Fruit fly (Drosophila melanogaster) whole organism, prepupa: ENCODE data around the gene Drs.
A peak's percentile ranks its signal among the peaks of the same experiment; 100 is the strongest.

Experiments used
- Blimp-1 ChIP-seq: fragments of 200-800 bp; sonication (Bioruptor generic); optimal IDR thresholded peaks from 3 replicates; lab custom pipeline; 2017; ENCODE audit warnings: missing biosample characterization, missing genetic modification characterization, mild to moderate bottlenecking, moderate library complexity, missing genetic modification reagents
- CG10631 ChIP-seq: fragments of 200-800 bp; sonication (Bioruptor generic); optimal IDR thresholded peaks from 2 replicates; lab custom pipeline; 2016; ENCODE audit warnings: missing biosample characterization, missing genetic modification characterization
- CG10669 ChIP-seq: fragments of 200-800 bp; sonication (Bioruptor generic); optimal IDR thresholded peaks from 3 replicates; lab custom pipeline; 2018; ENCODE audit warnings: missing biosample characterization, mild to moderate bottlenecking, missing genetic modification characterization, moderate library complexity
- CG15336 ChIP-seq: fragments of 200-800 bp; sonication (Bioruptor generic); IDR thresholded peaks from 2 replicates; pipeline ENCODE4 v1.3.6; 2022; ENCODE audit warnings: missing biosample characterization, missing genetic modification characterization
- CG16779 ChIP-seq: fragments of 200-800 bp; sonication (Bioruptor generic); optimal IDR thresholded peaks from 3 replicates; lab custom pipeline; 2017; ENCODE audit warnings: missing biosample characterization, mild to moderate bottlenecking, missing genetic modification characterization
- CG3032 ChIP-seq: fragments of 200-800 bp; optimal IDR thresholded peaks from 2 replicates; lab custom pipeline; 2019; ENCODE audit warnings: missing biosample characterization, mild to moderate bottlenecking, missing genetic modification characterization, moderate library complexity
- CG31627 ChIP-seq: fragments of 200-800 bp; sonication (Bioruptor generic); optimal IDR thresholded peaks from 3 replicates; lab custom pipeline; 2016; ENCODE audit warnings: missing biosample characterization, missing genetic modification characterization
- CG3919 ChIP-seq: fragments of 200-800 bp; sonication (Bioruptor generic); optimal IDR thresholded peaks from 3 replicates; lab custom pipeline; 2016; ENCODE audit warnings: missing biosample characterization, missing genetic modification characterization
- CG6163 ChIP-seq: fragments of 200-800 bp; sonication (Bioruptor generic); IDR thresholded peaks from 3 replicates; pipeline ENCODE4 v1.3.6; 2022; ENCODE audit warnings: missing biosample characterization, missing genetic modification characterization
- CG6808 ChIP-seq: fragments of 200-800 bp; sonication (Bioruptor generic); optimal IDR thresholded peaks from 3 replicates; lab custom pipeline; 2017; ENCODE audit warnings: missing biosample characterization, missing genetic modification characterization, mild to moderate bottlenecking, moderate library complexity, missing genetic modification reagents
- CG8119 ChIP-seq: fragments of 200-800 bp; sonication (Bioruptor generic); IDR thresholded peaks from 3 replicates; pipeline ENCODE4 v1.3.6; 2022; ENCODE audit warnings: missing biosample characterization, missing genetic modification characterization
- CG8632 ChIP-seq: fragments of 200-800 bp; sonication (Bioruptor generic); optimal IDR thresholded peaks from 3 replicates; lab custom pipeline; 2016; ENCODE audit warnings: missing biosample characterization, missing genetic modification characterization
- CG9139 ChIP-seq: fragments of 200-800 bp; sonication (Bioruptor generic); optimal IDR thresholded peaks from 3 replicates; lab custom pipeline; 2017; ENCODE audit warnings: missing biosample characterization, mild to moderate bottlenecking, missing genetic modification characterization
- Eip78C ChIP-seq: fragments of 200-800 bp; sonication (Bioruptor generic); peaks from one replicate; lab custom pipeline; 2016; ENCODE audit warnings: missing biosample characterization, missing genetic modification characterization
- Ets21C ChIP-seq: fragments of 200-800 bp; sonication (Bioruptor generic); optimal IDR thresholded peaks from 3 replicates; lab custom pipeline; 2016; ENCODE audit warnings: missing biosample characterization, missing genetic modification characterization
- Ets96B ChIP-seq: fragments of 200-800 bp; optimal IDR thresholded peaks from 2 replicates; lab custom pipeline; 2019; ENCODE audit warnings: missing biosample characterization, mild to moderate bottlenecking, missing genetic modification characterization, moderate library complexity
- Gug ChIP-seq: fragments of 200-800 bp; sonication (Bioruptor generic); IDR thresholded peaks from 2 replicates; pipeline ENCODE4 v1.3.6; 2022; ENCODE audit warnings: missing biosample characterization, missing genetic modification characterization
- Hr38 ChIP-seq: sonication (Bioruptor generic); optimal IDR thresholded peaks from 2 replicates; lab custom pipeline; 2016; ENCODE audit warnings: missing biosample characterization, missing genetic modification characterization
- Hr4 ChIP-seq: fragments of 200-800 bp; sonication (Bioruptor generic); optimal IDR thresholded peaks from 3 replicates; lab custom pipeline; 2016; ENCODE audit warnings: missing biosample characterization, missing genetic modification characterization
- Lpt ChIP-seq: fragments of 200-800 bp; sonication (Bioruptor generic); optimal IDR thresholded peaks from 3 replicates; lab custom pipeline; 2016; ENCODE audit warnings: missing biosample characterization, missing genetic modification characterization
- Met ChIP-seq: fragments of 200-800 bp; sonication (Bioruptor generic); optimal IDR thresholded peaks from 3 replicates; lab custom pipeline; 2016; ENCODE audit warnings: missing biosample characterization, missing genetic modification characterization
- OdsH ChIP-seq: fragments of 200-800 bp; sonication (Bioruptor generic); optimal IDR thresholded peaks from 3 replicates; lab custom pipeline; 2016; ENCODE audit warnings: missing biosample characterization, missing genetic modification characterization
- Smox ChIP-seq: fragments of 200-800 bp; sonication (Bioruptor generic); optimal IDR thresholded peaks from 3 replicates; lab custom pipeline; 2016; ENCODE audit warnings: missing biosample characterization, missing genetic modification characterization
- Sox102F ChIP-seq: fragments of 200-800 bp; sonication (Bioruptor generic); optimal IDR thresholded peaks from 2 replicates; lab custom pipeline; 2016; ENCODE audit warnings: missing biosample characterization, mild to moderate bottlenecking, missing genetic modification characterization
- eg ChIP-seq: fragments of 200-800 bp; sonication (Bioruptor generic); IDR thresholded peaks from 3 replicates; pipeline ENCODE4 v1.3.6; 2022; ENCODE audit warnings: missing biosample characterization, missing genetic modification characterization
- esn ChIP-seq: fragments of 200-800 bp; sonication (Bioruptor generic); optimal IDR thresholded peaks from 2 replicates; lab custom pipeline; 2016; ENCODE audit warnings: missing biosample characterization, mild to moderate bottlenecking, missing genetic modification characterization, moderate library complexity
- fd59A ChIP-seq: fragments of 200-800 bp; sonication (Bioruptor generic); optimal IDR thresholded peaks from 2 replicates; lab custom pipeline; 2017; ENCODE audit warnings: missing biosample characterization, mild to moderate bottlenecking, missing genetic modification characterization, missing genetic modification reagents
- lz ChIP-seq: fragments of 200-800 bp; sonication (Bioruptor generic); optimal IDR thresholded peaks from 3 replicates; lab custom pipeline; 2016; ENCODE audit warnings: missing biosample characterization, missing genetic modification characterization
- pdm3 ChIP-seq: fragments of 200-800 bp; sonication (Bioruptor generic); optimal IDR thresholded peaks from 3 replicates; lab custom pipeline; 2016; ENCODE audit warnings: missing biosample characterization, missing genetic modification characterization
- salr ChIP-seq, 2 experiments: fragments of 200-800 bp; sonication (Bioruptor generic); optimal IDR thresholded peaks; 3 replicates each; lab custom pipeline; 2016 to 2018; ENCODE audit warnings: missing biosample characterization in 2 of 2, missing genetic modification characterization in 2 of 2, mild to moderate bottlenecking in 1 of 2
- ss ChIP-seq, 2 experiments: fragments of 200-800 bp; sonication (Bioruptor generic); optimal IDR thresholded peaks; 2 replicates in 1 of 2; 3 replicates in 1 of 2; lab custom pipeline; 2017 to 2018; ENCODE audit warnings: mild to moderate bottlenecking in 2 of 2, missing biosample characterization in 2 of 2, missing genetic modification characterization in 2 of 2, moderate library complexity in 1 of 2
- topi ChIP-seq: fragments of 200-800 bp; sonication (Bioruptor generic); optimal IDR thresholded peaks from 3 replicates; lab custom pipeline; 2016; ENCODE audit warnings: missing biosample characterization, missing genetic modification characterization
- vri ChIP-seq: fragments of 200-800 bp; sonication (Bioruptor generic); optimal IDR thresholded peaks from 3 replicates; lab custom pipeline; 2016; ENCODE audit warnings: missing biosample characterization, mild to moderate bottlenecking, missing genetic modification characterization

Gene Drs

DNA sequence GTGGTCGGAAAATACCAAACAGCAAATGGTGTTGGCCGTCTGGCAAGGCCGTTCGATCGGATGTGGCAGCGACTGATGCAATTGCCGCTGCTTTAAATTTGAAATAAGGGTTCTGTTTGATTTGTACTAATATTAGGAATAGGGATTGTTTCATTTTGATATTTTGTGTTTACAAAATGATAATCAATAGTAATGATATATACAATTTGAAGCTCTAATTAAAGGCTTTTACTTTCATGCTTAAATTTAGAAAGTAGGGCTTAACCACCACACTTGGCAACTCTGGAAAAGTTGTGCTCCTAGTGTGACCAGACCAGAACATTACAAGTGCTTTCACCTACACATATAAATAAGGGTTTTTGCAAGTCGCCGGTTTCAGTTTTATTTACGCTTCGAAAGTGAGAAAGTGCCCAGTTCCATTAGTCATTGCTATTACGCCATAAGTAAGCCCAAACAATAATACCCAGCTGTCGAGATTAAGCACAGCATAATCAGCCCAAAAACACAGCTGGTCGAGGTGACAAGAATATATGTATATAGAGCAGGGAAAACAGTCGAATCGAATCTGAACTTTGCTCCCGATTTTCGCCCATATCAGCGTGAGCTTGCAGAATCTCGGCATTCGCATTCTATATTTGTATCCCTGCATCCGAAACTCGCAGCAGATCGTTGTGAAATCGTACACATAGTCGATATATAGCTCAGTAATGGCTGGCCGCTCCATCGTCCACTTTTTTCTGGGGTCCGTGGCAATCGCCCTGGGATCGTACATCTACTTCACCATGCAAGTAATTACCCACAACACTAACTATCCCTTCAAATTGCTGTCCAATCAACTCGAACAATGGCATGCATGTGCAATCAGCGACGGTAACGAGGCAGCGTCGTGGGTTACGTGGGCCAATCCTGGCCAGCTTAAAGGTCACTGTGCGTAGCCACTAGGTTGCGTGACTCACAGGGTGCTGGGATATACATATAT lies 43.1 kb upstream of the Drs start, which contains the start of gene Gtpx (continued):
- TF ChIP-seq Gug (GFP tag; lab: Robert Waterston, UW) (no peak), lz (GFP tag; lab: Kevin White, UChicago) (peak; percentile 63), OdsH (GFP tag; lab: Kevin White, UChicago) (no peak), ss (GFP tag; optimal IDR thresholded peaks at IDR 0.05; lab: Kevin White, UChicago) (peak; percentile 74 to 77), eg (0 out of 3 replicates have a peak, but pooled peaks have one; percentile 40), Met (GFP tag; lab: Kevin White, UChicago) (no peak), CG6163 (GFP tag; lab: Robert Waterston, UW) (0 out of 3 replicates have a peak, but pooled peaks have one; percentile 42), CG15336 (GFP tag; lab: Robert Waterston, UW) (no peak; the same call in 1 of the 2 replicates), CG16779 (peak; percentile 54), Ets21C (no peak), CG9139 (GFP tag; lab: Kevin White, UChicago) (peak; percentile 49), CG3032 (tag; lab: Kevin White, UChicago) (peak; percentile 31), Smox (no peak)

DNA sequence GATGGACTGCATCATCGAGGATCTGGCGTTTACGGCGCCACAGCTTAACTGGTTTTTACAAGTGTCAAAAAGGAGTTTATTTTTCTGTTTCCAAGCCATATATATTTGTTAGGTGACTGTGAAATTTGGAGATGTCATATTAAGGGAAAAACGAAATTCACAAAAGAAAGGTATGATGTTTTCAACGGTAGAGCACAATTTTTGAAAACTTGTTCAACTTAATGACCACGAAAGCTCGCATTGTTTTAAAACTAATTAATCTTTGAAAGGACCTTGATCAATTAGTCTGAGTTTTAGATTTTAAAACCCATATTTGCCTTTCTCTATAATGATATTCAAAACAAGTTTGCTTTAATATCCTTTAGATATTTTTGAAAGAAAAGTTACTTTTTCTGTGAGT lies 40.6 kb upstream of the Drs start, which contains the start of gene Strip:
Gene Strip (minus strand): TSS at position 101 of the 400 bp plus-strand sequence.
- no peak for TF ChIP-seq pdm3 (GFP tag; lab: Kevin White, UChicago)
- no peak for TF ChIP-seq Hr38
- TF ChIP-seq topi (GFP tag; lab: Kevin White, UChicago): no peak
- no peak for TF ChIP-seq CG3919
- TF ChIP-seq CG15336 (GFP tag; lab: Robert Waterston, UW): no peak
- TF ChIP-seq CG6808 (GFP tag; lab: Kevin White, UChicago): no peak
- no peak for TF ChIP-seq CG8119
- TF ChIP-seq salr (GFP tag; optimal IDR thresholded peaks at IDR 0.05; lab: Kevin White, UChicago): no peak
- TF ChIP-seq Lpt (GFP tag; lab: Kevin White, UChicago): no peak
- TF ChIP-seq CG10631 (GFP tag; lab: Kevin White, UChicago): no peak
- TF ChIP-seq CG8632 (GFP tag; lab: Kevin White, UChicago): no peak
- no peak for TF ChIP-seq Ets96B (tag; lab: Kevin White, UChicago)
- TF ChIP-seq Sox102F: no peak
- no peak for TF ChIP-seq CG31627 (GFP tag; lab: Kevin White, UChicago)
- TF ChIP-seq CG16779: no peak
- no peak for TF ChIP-seq Hr4 (GFP tag; lab: Kevin White, UChicago)
- no peak for TF ChIP-seq vri (GFP tag; lab: Kevin White, UChicago)

DNA sequence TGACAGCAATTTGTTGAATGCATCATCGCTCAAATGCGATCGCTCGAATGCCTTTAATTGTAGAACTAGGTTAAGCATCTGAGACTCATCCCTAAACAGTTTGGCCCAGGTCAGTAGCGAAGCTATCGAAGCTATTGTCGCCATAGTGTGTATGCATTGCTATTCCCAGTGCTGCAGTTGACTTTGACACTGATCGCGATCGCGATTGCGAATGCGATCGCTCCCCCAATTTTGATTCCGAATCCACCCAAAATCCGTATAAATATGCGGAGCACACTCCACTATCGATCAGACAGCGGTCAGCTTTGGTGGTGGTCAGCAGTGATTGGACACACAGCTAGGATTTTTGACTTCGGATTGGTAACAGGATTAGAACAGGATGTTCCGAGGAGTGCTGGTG lies 39.6 kb upstream of the Drs start, which contains the start of gene CG14961:
Gene CG14961 (plus strand): TSS at position 301 of the 400 bp plus-strand sequence.
- 0 out of 3 replicates have a peak, but pooled peaks have one; percentile 3 for TF ChIP-seq CG8119
- TF ChIP-seq Gug (GFP tag; lab: Robert Waterston, UW): no peak

DNA sequence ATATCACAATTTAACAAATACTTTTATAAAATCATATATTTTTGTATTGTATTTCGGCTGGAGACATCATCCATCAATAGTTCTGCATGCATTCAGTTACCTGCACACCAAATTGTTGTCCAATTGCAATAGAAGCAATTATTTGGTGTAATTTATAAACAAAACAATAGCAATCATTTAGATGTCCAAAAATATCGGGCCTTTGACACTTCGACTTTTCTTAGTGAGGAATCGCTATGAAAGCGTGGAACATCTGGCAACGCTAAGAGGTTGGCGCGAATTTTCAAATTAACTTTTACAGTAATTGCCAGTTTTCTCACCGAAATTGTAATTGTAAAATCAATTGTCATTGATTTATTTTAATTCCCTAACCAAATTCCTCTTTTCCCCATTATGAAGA lies 34.6 kb upstream of the Drs start, which contains the start of gene CG14969:
Gene CG14969 (minus strand): TSS at position 195 of the 400 bp plus-strand sequence.
- TF ChIP-seq CG15336 (GFP tag; lab: Robert Waterston, UW) (no peak), fd59A (GFP tag; lab: Kevin White, UChicago) (no peak), CG31627 (GFP tag; lab: Kevin White, UChicago) (no peak), salr (GFP tag; optimal IDR thresholded peaks at IDR 0.05; lab: Kevin White, UChicago) (no peak), esn (peak; percentile 21)

DNA sequence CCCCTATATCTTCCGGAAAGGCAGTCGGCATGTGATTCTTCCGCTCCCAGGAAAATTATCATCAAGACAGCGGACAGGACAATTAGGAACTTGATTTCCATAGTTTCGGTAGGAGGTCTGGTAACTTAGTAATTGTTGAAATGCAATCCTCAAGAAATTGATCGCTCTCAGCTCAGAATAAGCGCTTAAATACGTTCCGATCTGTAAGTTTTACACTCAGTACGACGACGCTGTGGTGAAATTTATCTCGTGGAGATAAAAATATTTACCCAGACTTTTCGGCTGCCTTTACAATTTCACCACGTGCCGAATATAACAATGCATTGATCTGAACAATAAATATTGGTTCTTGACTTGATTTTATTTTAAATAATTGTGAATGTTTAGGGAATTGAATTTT lies 33.7 kb upstream of the Drs start, which contains the start of gene Drsl1:
Gene Drsl1 (minus strand): TSS at position 101 of the 400 bp plus-strand sequence.
- TF ChIP-seq salr (GFP tag; optimal IDR thresholded peaks at IDR 0.05; lab: Kevin White, UChicago) (no peak), CG10669 (no peak), fd59A (GFP tag; lab: Kevin White, UChicago) (no peak), Hr38 (no peak), Gug (GFP tag; lab: Robert Waterston, UW) (no peak), Eip78C (GFP tag; lab: Kevin White, UChicago) (no peak), eg (no peak), Blimp-1 (no peak)
